Worm (Caenorhabditis elegans) whole organism, L1 larva: ENCODE results near the gene F09G8.10.

Source experiments
- Y116A8C.19 ChIP-seq: sonication (generic microtip); optimal IDR thresholded peaks from 2 replicates; lab custom pipeline; 2016; ENCODE audit warnings: missing compliant biosample characterization, missing genetic modification characterization, borderline replicate concordance
- lin-15B ChIP-seq: fragments of 150-350 bp; sonication (generic microtip); optimal IDR thresholded peaks from 3 replicates; lab custom pipeline; 2014; ENCODE audit warnings: missing biosample characterization, missing genetic modification characterization
- lin-39 ChIP-seq: fragments of 150-350 bp; optimal IDR thresholded peaks from 2 replicates; lab custom pipeline; 2014; ENCODE audit warnings: missing biosample characterization, missing genetic modification reagents, missing genetic modification characterization
- nhr-12 ChIP-seq: sonication (generic microtip); optimal IDR thresholded peaks from 2 replicates; lab custom pipeline; 2017; ENCODE audit warnings: missing biosample characterization, missing genetic modification characterization
- nhr-237 ChIP-seq: fragments of 150-350 bp; optimal IDR thresholded peaks from 2 replicates; lab custom pipeline; 2014; ENCODE audit warnings: missing biosample characterization, missing genetic modification characterization
- nhr-77 ChIP-seq: fragments of 150-350 bp; optimal IDR thresholded peaks from 2 replicates; lab custom pipeline; 2014; ENCODE audit warnings: missing biosample characterization, missing genetic modification characterization
- pqm-1 ChIP-seq: sonication (generic microtip); optimal IDR thresholded peaks from 3 replicates; lab custom pipeline; 2017; ENCODE audit warnings: missing biosample characterization, missing genetic modification characterization
- rnt-1 ChIP-seq: sonication (generic microtip); optimal IDR thresholded peaks from 2 replicates; lab custom pipeline; 2016; ENCODE audit warnings: mild to moderate bottlenecking, missing genetic modification characterization, moderate library complexity, missing compliant biosample characterization
- sptf-1 ChIP-seq: fragments of 150-350 bp; optimal IDR thresholded peaks from 2 replicates; lab custom pipeline; 2014; ENCODE audit warnings: missing biosample characterization, missing genetic modification characterization
- unc-62 ChIP-seq: fragments of 150-350 bp; optimal IDR thresholded peaks from 2 replicates; lab custom pipeline; 2014; ENCODE audit warnings: missing biosample characterization, missing genetic modification reagents, missing genetic modification characterization

- TF ChIP-seq pqm-1 (no peak), rnt-1 (no peak), nhr-77 (tag; lab: Kevin White, UChicago) (no peak), Y116A8C.19 (tag; lab: Kevin White, UChicago) (no peak), lin-39 (tag; lab: Kevin White, UChicago) (no peak), unc-62 (no peak), nhr-237 (tag; lab: Kevin White, UChicago) (no peak), lin-15B (tag; lab: Kevin White, UChicago) (no peak), sptf-1 (no peak), nhr-12 (tag; lab: Kevin White, UChicago) (no peak)
Measured at ce11 chrIII:8232634-8233033, 39.3 kb downstream of the F09G8.10 start, which contains the start of gene henn-1.
